Fruit fly (Drosophila melanogaster) whole organism, wandering third instar larva: Measurements from ENCODE around the gene TwdlY.

ENCODE experiments used
- dl ChIP-seq, 2 experiments: fragments of 175-275, 200-275 bp in 1 of 2; fragments of 200-275 bp in 1 of 2; sonication (Bioruptor generic); optimal IDR thresholded peaks; lab custom pipeline; 2018; ENCODE audit warnings: mild to moderate bottlenecking in 2 of 2, missing biosample characterization in 2 of 2, missing genetic modification characterization in 2 of 2, moderate library complexity in 2 of 2; ENCODE audit not compliant: partially characterized antibody in 2 of 2, insufficient read depth in 1 of 2
- dmrt93B ChIP-seq: fragments of 200-800 bp; sonication (Bioruptor generic); optimal IDR thresholded peaks from 2 replicates; lab custom pipeline; 2018; ENCODE audit warnings: missing biosample characterization, mild to moderate bottlenecking, missing genetic modification characterization

DNA sequence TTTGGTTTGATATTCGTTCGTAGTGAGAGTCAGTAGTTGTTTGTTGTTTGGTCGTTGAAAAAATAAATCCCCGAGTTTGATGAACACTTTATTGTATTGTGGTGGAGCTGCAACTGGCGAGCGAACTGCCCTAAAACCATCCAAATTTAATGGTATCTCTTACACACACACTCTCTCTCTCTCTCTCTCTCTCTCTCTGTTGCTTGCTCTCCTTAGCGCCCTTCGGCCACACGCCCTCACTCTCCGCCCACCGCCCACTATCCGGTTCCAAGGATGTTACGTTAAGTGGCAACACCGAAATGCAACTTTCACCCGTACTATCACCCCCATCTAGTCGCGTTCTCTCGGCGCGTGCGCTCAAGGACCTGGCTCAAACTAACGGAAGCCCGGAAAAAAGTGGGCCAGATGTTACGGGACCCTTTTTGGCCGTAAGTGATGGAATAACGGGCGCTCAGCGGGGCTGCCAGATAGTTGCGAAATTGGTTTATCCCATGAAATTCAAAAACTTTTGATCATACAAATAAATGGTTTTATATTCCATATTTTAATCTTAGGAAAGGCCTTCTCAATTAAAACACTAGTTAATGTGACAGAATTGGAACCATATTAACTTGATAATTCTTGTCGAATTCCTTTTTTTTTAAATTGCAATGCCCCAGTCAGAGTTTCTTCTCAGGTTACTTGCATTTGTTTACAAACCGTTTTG, 47.2 kb upstream of the TwdlY start:
- TF ChIP-seq dmrt93B (GFP tag; lab: Kevin White, UChicago) = no peak
- no peak for TF ChIP-seq dl (GFP tag; optimal IDR thresholded peaks at IDR 0.05; lab: Kevin White, UChicago; ENCODE audit: insufficient read depth in 1 of 2, partially characterized antibody in 2 of 2)
